Worm (Caenorhabditis elegans) whole organism, late embryonic: Measurements from ENCODE around the gene dhs-20.

Experiments used
- ama-1 ChIP-seq: fragments of 150-350 bp; optimal IDR thresholded peaks from 2 replicates; lab custom pipeline; 2014
- ceh-9 ChIP-seq: sonication (generic microtip); optimal IDR thresholded peaks from 2 replicates; lab custom pipeline; 2016; ENCODE audit warnings: mild to moderate bottlenecking, missing genetic modification characterization, inconsistent platforms, missing compliant biosample characterization
- ets-4 ChIP-seq: sonication (generic microtip); optimal IDR thresholded peaks from 2 replicates; lab custom pipeline; 2016; ENCODE audit warnings: missing genetic modification characterization, missing compliant biosample characterization
- pha-2 ChIP-seq: sonication (generic microtip); optimal IDR thresholded peaks from 2 replicates; lab custom pipeline; 2017; ENCODE audit warnings: mild to moderate bottlenecking, missing genetic modification characterization, missing compliant biosample characterization
- pros-1 ChIP-seq: fragments of 150-350 bp; optimal IDR thresholded peaks from 2 replicates; lab custom pipeline; 2014; ENCODE audit warnings: missing biosample characterization, missing genetic modification reagents, missing genetic modification characterization
- sox-4 ChIP-seq: sonication (generic microtip); optimal IDR thresholded peaks from 2 replicates; lab custom pipeline; 2017; ENCODE audit warnings: mild to moderate bottlenecking, missing genetic modification characterization, inconsistent platforms, missing compliant biosample characterization
- unc-86 ChIP-seq: sonication (generic microtip); optimal IDR thresholded peaks from 2 replicates; lab custom pipeline; 2016; ENCODE audit warnings: missing genetic modification characterization, missing compliant biosample characterization

DNA sequence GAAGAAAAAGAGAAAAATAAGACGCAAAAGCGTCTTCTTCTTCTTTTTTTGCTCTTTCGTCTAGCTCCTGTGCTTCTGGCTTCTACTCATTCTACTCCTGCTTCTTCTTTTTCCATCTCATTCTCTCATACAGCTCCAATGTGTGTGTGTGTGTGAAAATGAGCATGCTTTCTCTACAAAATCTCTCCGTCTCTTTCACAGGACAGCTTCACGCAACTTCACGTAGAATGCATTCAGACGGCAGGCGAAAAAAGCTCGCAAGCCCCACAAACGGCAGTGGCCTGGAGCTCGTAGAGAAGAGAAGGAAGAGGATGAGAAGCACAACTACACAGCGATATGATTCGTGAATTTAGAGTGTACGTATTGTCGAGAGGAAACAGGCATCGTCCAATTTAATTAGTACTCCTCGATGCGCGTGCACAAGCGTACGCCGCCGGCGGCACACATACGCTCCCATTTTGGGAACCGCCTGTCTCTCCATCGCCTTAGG lies 37.0 kb upstream of the dhs-20 start:
- TF ChIP-seq ets-4 (no peak), sox-4 (tag; lab: Kevin White, UChicago) (no peak), ceh-9 (tag; lab: Kevin White, UChicago) (no peak), pha-2 (tag; lab: Kevin White, UChicago) (no peak), pros-1 (no peak), ama-1 (lab: Kevin White, UChicago) (no peak), unc-86 (no peak)
